Worm (Caenorhabditis elegans) whole organism, late embryonic: ENCODE data around the gene str-130.

Experiments used
- ahr-1 ChIP-seq: sonication (generic microtip); optimal IDR thresholded peaks from 2 replicates; lab custom pipeline; 2016; ENCODE audit warnings: missing genetic modification characterization, missing compliant biosample characterization
- ama-1 ChIP-seq: fragments of 150-350 bp; optimal IDR thresholded peaks from 2 replicates; lab custom pipeline; 2014
- ceh-9 ChIP-seq: sonication (generic microtip); optimal IDR thresholded peaks from 2 replicates; lab custom pipeline; 2016; ENCODE audit warnings: mild to moderate bottlenecking, missing genetic modification characterization, inconsistent platforms, missing compliant biosample characterization
- hlh-6 ChIP-seq: sonication (generic microtip); optimal IDR thresholded peaks from 2 replicates; lab custom pipeline; 2016; ENCODE audit warnings: missing genotype, missing genetic modification characterization, missing compliant biosample characterization
- mec-3 ChIP-seq: sonication (generic microtip); optimal IDR thresholded peaks from 2 replicates; lab custom pipeline; 2016; ENCODE audit warnings: borderline replicate concordance, missing genetic modification characterization, missing compliant biosample characterization
- nhr-11 ChIP-seq: fragments of 150-350 bp; optimal IDR thresholded peaks from 2 replicates; lab custom pipeline; 2014; ENCODE audit warnings: missing biosample characterization, missing genetic modification characterization
- nhr-232 ChIP-seq: sonication (generic microtip); optimal IDR thresholded peaks from 2 replicates; lab custom pipeline; 2016; ENCODE audit warnings: missing genetic modification characterization, missing compliant biosample characterization
- pha-4 ChIP-seq: fragments of 150-350 bp; optimal IDR thresholded peaks from 2 replicates; lab custom pipeline; 2018; ENCODE audit warnings: missing biosample characterization, missing genetic modification reagents, missing genetic modification characterization
- tbx-2 ChIP-seq: sonication (generic microtip); optimal IDR thresholded peaks from 2 replicates; lab custom pipeline; 2016; ENCODE audit warnings: missing genetic modification characterization, missing compliant biosample characterization
- tbx-7 ChIP-seq: sonication (generic microtip); optimal IDR thresholded peaks from 2 replicates; lab custom pipeline; 2016; ENCODE audit warnings: missing genotype, missing genetic modification characterization, missing compliant biosample characterization
- unc-86 ChIP-seq: sonication (generic microtip); optimal IDR thresholded peaks from 2 replicates; lab custom pipeline; 2016; ENCODE audit warnings: missing genetic modification characterization, missing compliant biosample characterization

DNA sequence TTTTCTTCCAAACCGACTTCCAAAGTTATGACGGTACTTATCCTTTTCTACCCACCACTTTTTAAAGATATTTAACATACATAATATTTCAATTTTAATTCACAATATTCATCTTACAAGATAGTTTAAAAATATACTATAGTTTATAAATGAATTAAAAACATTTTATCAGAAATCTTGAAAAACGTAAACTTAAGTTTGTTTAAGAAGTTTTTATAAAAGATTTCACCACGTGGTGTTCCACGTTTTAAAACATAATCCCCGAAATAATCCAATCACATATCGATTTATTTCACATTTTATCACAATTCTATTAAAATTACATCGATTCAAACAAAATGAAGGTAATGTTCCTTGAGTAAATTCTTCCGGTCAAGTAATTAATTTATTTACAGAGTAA, 43.8 kb downstream of the str-130 start, which contains the start of gene ZC513.3:
- TF ChIP-seq tbx-7 (tag; lab: Kevin White, UChicago) (no peak), pha-4 (tag; lab: Kevin White, UChicago) (no peak), hlh-6 (tag; lab: Kevin White, UChicago) (no peak), nhr-232 (tag; lab: Kevin White, UChicago) (no peak), unc-86 (tag; lab: Kevin White, UChicago) (no peak), mec-3 (tag; lab: Kevin White, UChicago) (no peak), ahr-1 (tag; lab: Kevin White, UChicago) (no peak), nhr-11 (tag; lab: Kevin White, UChicago) (no peak), tbx-2 (tag; lab: Kevin White, UChicago) (no peak), ceh-9 (no peak), ama-1 (lab: Kevin White, UChicago) (no peak)
